Worm (Caenorhabditis elegans) whole organism, early embryonic: ENCODE results near the gene nhr-68.

Experiments used
- B0310.2 ChIP-seq: sonication (generic microtip); optimal IDR thresholded peaks from 2 replicates; lab custom pipeline; 2016; ENCODE audit warnings: mild to moderate bottlenecking, missing genetic modification characterization, missing compliant biosample characterization
- F13C5.2 ChIP-seq: sonication (generic microtip); optimal IDR thresholded peaks from 2 replicates; lab custom pipeline; 2017; ENCODE audit warnings: mild to moderate bottlenecking, missing genetic modification characterization, inconsistent platforms, missing compliant biosample characterization
- aly-1 ChIP-seq: sonication (generic microtip); optimal IDR thresholded peaks from 2 replicates; lab custom pipeline; 2016; ENCODE audit warnings: missing genetic modification characterization, missing compliant biosample characterization
- ama-1 ChIP-seq: fragments of 150-350 bp; optimal IDR thresholded peaks from 2 replicates; lab custom pipeline; 2014
- ceh-13 ChIP-seq: fragments of 200-800 bp; sonication (Bioruptor generic); optimal IDR thresholded peaks from 2 replicates; lab custom pipeline; 2018; ENCODE audit warnings: mild to moderate bottlenecking, missing genetic modification characterization, missing compliant biosample characterization
- ceh-36 ChIP-seq: sonication (generic microtip); optimal IDR thresholded peaks from 2 replicates; lab custom pipeline; 2016; ENCODE audit warnings: missing genetic modification characterization, inconsistent platforms, missing compliant biosample characterization
- ets-7 ChIP-seq: sonication (generic microtip); optimal IDR thresholded peaks from 2 replicates; lab custom pipeline; 2016; ENCODE audit warnings: missing genotype, missing genetic modification characterization, missing compliant biosample characterization
- flt-1 ChIP-seq: fragments of 200-800 bp; sonication (Bioruptor generic); IDR thresholded peaks from 2 replicates; pipeline ENCODE4 v1.3.6; 2022; ENCODE audit warnings: missing genetic modification characterization, missing compliant biosample characterization
- hmbx-1 ChIP-seq: sonication (generic microtip); optimal IDR thresholded peaks from 2 replicates; lab custom pipeline; 2016; ENCODE audit warnings: mild to moderate bottlenecking, missing genetic modification characterization, missing compliant biosample characterization
- hmg-4 ChIP-seq: fragments of 200-800 bp; sonication (Bioruptor generic); optimal IDR thresholded peaks from 2 replicates; lab custom pipeline; 2018; ENCODE audit warnings: mild to moderate bottlenecking, missing genetic modification characterization, missing compliant biosample characterization
- hnd-1 ChIP-seq: sonication (generic microtip); optimal IDR thresholded peaks from 2 replicates; lab custom pipeline; 2016; ENCODE audit warnings: missing genetic modification characterization, missing compliant biosample characterization
- pes-1 ChIP-seq: fragments of 200-800 bp; sonication (Bioruptor generic); IDR thresholded peaks from 2 replicates; pipeline ENCODE4 v1.3.6; 2022; ENCODE audit warnings: missing genetic modification reagents, missing genetic modification characterization, missing compliant biosample characterization
- scrt-1 ChIP-seq: fragments of 200-800 bp; sonication (Bioruptor generic); IDR thresholded peaks from 2 replicates; pipeline ENCODE4 v1.3.6; 2022; ENCODE audit warnings: missing genetic modification characterization, missing compliant biosample characterization
- sea-1 ChIP-seq: fragments of 200-800 bp; sonication (Bioruptor generic); conservative IDR thresholded peaks from 2 replicates; pipeline ENCODE4 v1.3.6; 2022; ENCODE audit warnings: missing genetic modification characterization, missing compliant biosample characterization
- tbx-11 ChIP-seq: fragments of 200-800 bp; sonication (Bioruptor generic); IDR thresholded peaks from 2 replicates; pipeline ENCODE4 v1.3.6; 2022; ENCODE audit warnings: missing genetic modification characterization, missing compliant biosample characterization
- tbx-37 ChIP-seq: fragments of 200-800 bp; sonication (Bioruptor generic); conservative IDR thresholded peaks from 2 replicates; pipeline ENCODE4 v1.3.6; 2022; ENCODE audit warnings: missing genetic modification reagents, missing genetic modification characterization, missing compliant biosample characterization
- tra-4 ChIP-seq: sonication (generic microtip); optimal IDR thresholded peaks from 2 replicates; lab custom pipeline; 2017; ENCODE audit warnings: missing genetic modification characterization, missing compliant biosample characterization

nhr-68 gene

DNA sequence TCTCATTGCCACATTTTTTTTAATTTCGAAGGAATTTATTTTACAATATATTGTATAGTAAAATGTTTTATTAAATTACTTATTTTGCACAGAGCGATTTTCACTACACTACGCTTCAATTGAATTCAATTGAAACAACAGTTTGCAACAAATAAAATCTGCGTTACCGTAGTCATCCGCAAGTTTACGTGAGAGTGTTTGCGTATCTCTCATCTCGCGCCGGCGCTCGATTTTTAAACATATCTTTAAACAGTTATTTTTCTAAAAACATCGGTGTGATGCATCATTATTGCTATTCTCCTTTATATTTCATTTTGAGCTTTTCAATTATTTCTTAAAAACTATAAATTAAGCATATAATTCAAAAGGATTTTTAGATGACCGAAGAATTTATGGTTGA lies 19.0 kb upstream of the nhr-68 start, which contains the start of gene duo-1:
Gene duo-1 (plus strand): TSS at position 371 of the 400 bp plus-strand sequence.
- no peak for TF ChIP-seq tra-4 (tag; lab: Kevin White, UChicago)
- TF ChIP-seq aly-1 (tag; lab: Kevin White, UChicago) = no peak
- no peak for TF ChIP-seq sea-1 (GFP tag; lab: Robert Waterston, UW)
- no peak for TF ChIP-seq B0310.2 (tag; lab: Kevin White, UChicago)
- TF ChIP-seq ceh-13 (GFP tag; lab: Kevin White, UChicago) = no peak

DNA sequence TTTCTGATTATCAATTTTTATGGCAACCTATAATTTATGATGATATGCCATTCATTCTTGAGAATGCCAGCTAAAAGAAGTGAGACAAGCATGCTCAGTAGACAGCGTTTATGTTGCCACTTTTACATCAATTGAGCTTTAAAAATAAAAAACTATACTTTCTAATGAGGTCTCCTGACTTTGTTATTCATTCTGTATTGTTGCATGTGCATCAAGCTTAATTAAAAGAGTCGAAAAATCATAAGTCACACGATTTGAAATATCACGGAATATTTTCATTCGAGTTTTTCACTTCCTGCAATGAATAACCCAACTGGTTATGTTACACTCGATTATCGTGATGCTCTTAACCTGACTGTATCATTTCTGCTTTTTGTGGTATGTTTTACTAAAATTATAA lies 10.6 kb upstream of the nhr-68 start, which contains the start of gene srx-86:
Gene srx-86 (plus strand): TSS at position 301 of the 400 bp plus-strand sequence.
- TF ChIP-seq ets-7 (tag; lab: Kevin White, UChicago) (no peak), tbx-11 (GFP tag; lab: Robert Waterston, UW) (no peak), hmg-4 (GFP tag; lab: Kevin White, UChicago) (no peak), hmbx-1 (tag; lab: Kevin White, UChicago) (no peak), aly-1 (tag; lab: Kevin White, UChicago) (no peak), flt-1 (no peak), B0310.2 (tag; lab: Kevin White, UChicago) (no peak), hnd-1 (tag; lab: Kevin White, UChicago) (no peak), ceh-36 (tag; lab: Kevin White, UChicago) (no peak), tbx-37 (no peak), ama-1 (lab: Kevin White, UChicago) (no peak)

DNA sequence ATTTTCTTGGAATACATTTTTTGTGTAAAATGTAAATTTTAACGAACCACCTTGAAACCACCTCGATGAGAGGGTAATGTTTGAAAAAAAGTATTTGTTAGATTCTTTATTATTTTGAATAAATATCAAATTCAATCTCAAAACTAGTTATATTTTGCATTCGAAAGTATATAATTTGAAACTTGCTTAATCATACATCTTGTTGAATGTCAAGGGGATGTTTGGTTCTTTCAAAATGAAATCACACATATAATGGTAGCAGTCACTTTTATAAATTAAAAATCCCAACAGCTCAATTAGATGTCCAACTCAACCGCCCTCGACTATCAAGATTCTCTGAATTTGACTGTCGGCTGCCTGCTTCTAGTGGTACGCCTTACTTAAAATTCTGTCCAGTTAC lies 8.7 kb upstream of the nhr-68 start, which contains the start of gene srx-87:
Gene srx-87 (plus strand): TSS at position 301 of the 400 bp plus-strand sequence.
- TF ChIP-seq ama-1 (lab: Kevin White, UChicago) (no peak), B0310.2 (tag; lab: Kevin White, UChicago) (no peak), hnd-1 (tag; lab: Kevin White, UChicago) (no peak), tbx-11 (GFP tag; lab: Robert Waterston, UW) (no peak), tbx-37 (no peak), scrt-1 (no peak), ets-7 (tag; lab: Kevin White, UChicago) (no peak), hmg-4 (GFP tag; lab: Kevin White, UChicago) (no peak), flt-1 (no peak), pes-1 (GFP tag; lab: Robert Waterston, UW) (no peak), tra-4 (tag; lab: Kevin White, UChicago) (no peak), ceh-36 (tag; lab: Kevin White, UChicago) (no peak), ceh-13 (GFP tag; lab: Kevin White, UChicago) (no peak), sea-1 (GFP tag; lab: Robert Waterston, UW) (no peak), aly-1 (tag; lab: Kevin White, UChicago) (no peak), F13C5.2 (tag; lab: Kevin White, UChicago) (no peak), hmbx-1 (tag; lab: Kevin White, UChicago) (no peak)

DNA sequence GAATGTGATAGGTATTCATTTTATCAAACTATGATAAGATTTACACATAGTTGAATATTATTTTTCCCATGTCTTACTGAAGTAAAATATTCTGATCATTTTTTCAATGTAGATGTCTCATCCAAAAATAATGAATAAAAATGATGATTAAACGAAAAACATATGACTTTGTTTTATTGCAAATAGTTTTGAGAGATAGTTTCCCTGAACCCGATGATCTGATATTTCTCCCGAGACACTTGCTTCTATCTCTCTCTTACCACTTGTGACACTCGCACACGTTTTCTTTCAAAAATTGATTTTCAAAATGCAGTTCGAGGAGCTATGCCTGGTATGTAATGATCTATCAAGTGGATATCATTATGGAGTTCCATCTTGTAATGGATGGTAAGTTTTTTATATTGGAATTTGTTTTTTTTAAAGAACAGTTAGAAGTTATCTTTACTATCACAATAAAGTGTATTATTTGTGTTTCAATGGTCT lies 3.0 kb upstream of the nhr-68 start, which contains the start of the genes nhr-101 and pms-2:
Gene nhr-101 (plus strand): TSS at position 308 of the 483 bp plus-strand sequence.
Gene pms-2 (minus strand): TSS at position 433 of the 483 bp plus-strand sequence.
- TF ChIP-seq ceh-36 (tag; lab: Kevin White, UChicago) (no peak), B0310.2 (tag; lab: Kevin White, UChicago) (no peak), ama-1 (lab: Kevin White, UChicago) (no peak), sea-1 (GFP tag; lab: Robert Waterston, UW) (no peak), ceh-13 (GFP tag; lab: Kevin White, UChicago) (no peak), pes-1 (GFP tag; lab: Robert Waterston, UW) (no peak), tbx-11 (GFP tag; lab: Robert Waterston, UW) (no peak), flt-1 (no peak), ets-7 (tag; lab: Kevin White, UChicago) (no peak), F13C5.2 (tag; lab: Kevin White, UChicago) (no peak), hmbx-1 (tag; lab: Kevin White, UChicago) (no peak), scrt-1 (no peak), tra-4 (tag; lab: Kevin White, UChicago) (no peak), tbx-37 (no peak), hmg-4 (GFP tag; lab: Kevin White, UChicago) (no peak), hnd-1 (tag; lab: Kevin White, UChicago) (no peak), aly-1 (tag; lab: Kevin White, UChicago) (no peak)

DNA sequence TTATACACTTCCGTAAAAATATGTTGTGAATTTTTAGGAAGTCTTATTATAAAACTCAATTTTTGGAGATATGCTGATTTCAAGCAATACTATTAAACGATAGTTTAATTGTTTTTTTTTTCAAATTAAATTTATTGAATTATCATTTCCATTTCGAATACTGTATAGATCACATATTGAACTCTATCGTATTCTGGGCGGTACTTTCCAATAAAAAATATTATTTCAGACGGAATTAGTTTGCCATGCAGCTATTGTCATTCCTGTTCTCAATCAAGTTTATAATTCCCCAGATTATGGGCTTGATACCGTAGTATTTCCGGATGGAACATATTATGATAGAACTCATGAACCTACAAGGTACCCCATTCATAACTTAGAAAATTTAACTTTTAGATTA lies 1.3 kb downstream of the nhr-68 start:
- no peak for TF ChIP-seq flt-1
- TF ChIP-seq scrt-1 = no peak
- TF ChIP-seq tbx-11 (GFP tag; lab: Robert Waterston, UW) = no peak
- no peak for TF ChIP-seq ceh-36 (tag; lab: Kevin White, UChicago)
- no peak for TF ChIP-seq sea-1 (GFP tag; lab: Robert Waterston, UW)
- TF ChIP-seq hmbx-1 (tag; lab: Kevin White, UChicago) = no peak
- no peak for TF ChIP-seq tbx-37
- no peak for TF ChIP-seq ets-7 (tag; lab: Kevin White, UChicago)
- TF ChIP-seq ceh-13 (GFP tag; lab: Kevin White, UChicago) = no peak
- TF ChIP-seq aly-1 (tag; lab: Kevin White, UChicago) = no peak
- no peak for TF ChIP-seq hmg-4 (GFP tag; lab: Kevin White, UChicago)
- no peak for TF ChIP-seq hnd-1 (tag; lab: Kevin White, UChicago)
- TF ChIP-seq ama-1 (lab: Kevin White, UChicago) = no peak
- TF ChIP-seq B0310.2 (tag; lab: Kevin White, UChicago) = no peak
- no peak for TF ChIP-seq tra-4 (tag; lab: Kevin White, UChicago)
- no peak for TF ChIP-seq F13C5.2 (tag; lab: Kevin White, UChicago)
- TF ChIP-seq pes-1 (GFP tag; lab: Robert Waterston, UW) = no peak

DNA sequence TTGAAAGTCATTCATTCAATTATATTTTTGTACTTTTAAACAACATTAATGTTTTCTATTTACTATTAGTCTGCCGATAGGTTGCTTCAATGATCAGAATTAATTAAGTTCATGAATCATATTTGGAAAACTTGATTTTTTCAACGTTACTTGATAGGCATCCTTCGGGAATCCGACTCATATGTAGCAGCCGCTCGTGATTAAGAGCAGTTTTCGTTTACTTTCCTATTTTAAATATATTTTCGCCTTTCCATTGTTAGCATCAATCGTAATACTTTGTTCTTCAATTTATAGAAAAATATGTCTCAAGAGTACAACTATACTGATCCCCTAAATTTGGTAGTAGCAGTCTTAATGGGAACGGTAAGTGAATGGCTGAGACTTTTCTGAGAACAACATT lies 7.6 kb downstream of the nhr-68 start, which contains the start of gene srx-90:
Gene srx-90 (plus strand): TSS at position 301 of the 400 bp plus-strand sequence.
- TF ChIP-seq tbx-37 (no peak), B0310.2 (tag; lab: Kevin White, UChicago) (no peak), sea-1 (GFP tag; lab: Robert Waterston, UW) (no peak), ets-7 (tag; lab: Kevin White, UChicago) (no peak), hmbx-1 (tag; lab: Kevin White, UChicago) (no peak), hmg-4 (GFP tag; lab: Kevin White, UChicago) (no peak), scrt-1 (no peak), tbx-11 (GFP tag; lab: Robert Waterston, UW) (no peak), ceh-13 (GFP tag; lab: Kevin White, UChicago) (no peak), pes-1 (GFP tag; lab: Robert Waterston, UW) (no peak), F13C5.2 (tag; lab: Kevin White, UChicago) (no peak), hnd-1 (tag; lab: Kevin White, UChicago) (no peak), flt-1 (no peak), aly-1 (tag; lab: Kevin White, UChicago) (no peak), ceh-36 (tag; lab: Kevin White, UChicago) (no peak), tra-4 (tag; lab: Kevin White, UChicago) (no peak), ama-1 (lab: Kevin White, UChicago) (no peak)
